Fruit fly (Drosophila melanogaster) whole organism, embryonic: ENCODE results near the gene rdog.

Source experiments
- CG10147 ChIP-seq: fragments of 200-800 bp; sonication (Bioruptor generic); optimal IDR thresholded peaks from 2 replicates; lab custom pipeline; 2019; ENCODE audit warnings: missing biosample characterization, mild to moderate bottlenecking, missing genetic modification characterization, moderate library complexity
- CG10274 ChIP-seq: fragments of 200-800 bp; sonication (Bioruptor generic); optimal IDR thresholded peaks from 3 replicates; lab custom pipeline; 2017; ENCODE audit warnings: missing biosample characterization, mild to moderate bottlenecking, missing genetic modification characterization
- CG10431 ChIP-seq: fragments of 200-800 bp; sonication (Bioruptor generic); optimal IDR thresholded peaks from 3 replicates; lab custom pipeline; 2018; ENCODE audit warnings: missing biosample characterization, mild to moderate bottlenecking, missing genetic modification characterization
- CG10543 ChIP-seq: fragments of 200-800 bp; sonication (Bioruptor generic); optimal IDR thresholded peaks from 3 replicates; lab custom pipeline; 2017; ENCODE audit warnings: missing biosample characterization, mild to moderate bottlenecking, missing genetic modification characterization, moderate library complexity
- CG10959 ChIP-seq: fragments of 200-800 bp; sonication (Bioruptor generic); IDR thresholded peaks from 2 replicates; pipeline ENCODE4 v1.3.6; 2022; ENCODE audit warnings: missing biosample characterization, missing genetic modification characterization
- CG12104 ChIP-seq: fragments of 200-800 bp; sonication (Bioruptor generic); optimal IDR thresholded peaks from 3 replicates; lab custom pipeline; 2016; ENCODE audit warnings: missing biosample characterization, missing genetic modification characterization
- CG14667 ChIP-seq: fragments of 200-800 bp; sonication (Bioruptor generic); IDR thresholded peaks from 2 replicates; pipeline ENCODE4 v1.3.6; 2022; ENCODE audit warnings: missing biosample characterization, missing genetic modification characterization
- CG1647 ChIP-seq: fragments of 200-800 bp; sonication (Bioruptor generic); optimal IDR thresholded peaks from 3 replicates; lab custom pipeline; 2016; ENCODE audit warnings: missing biosample characterization, missing genetic modification characterization
- CG17328 ChIP-seq: fragments of 200-800 bp; sonication (Bioruptor generic); IDR thresholded peaks from 2 replicates; pipeline ENCODE4 v1.3.6; 2022; ENCODE audit warnings: missing biosample characterization, missing genetic modification characterization
- CG17912 ChIP-seq: fragments of 200-800 bp; sonication (Bioruptor generic); optimal IDR thresholded peaks from 2 replicates; lab custom pipeline; 2018; ENCODE audit warnings: missing biosample characterization, mild to moderate bottlenecking, missing genetic modification characterization
- CG1792 ChIP-seq: fragments of 200-800 bp; sonication (Bioruptor generic); optimal IDR thresholded peaks from 2 replicates; lab custom pipeline; 2016; ENCODE audit warnings: missing biosample characterization, missing genetic modification characterization
- CG1832 ChIP-seq: fragments of 200-800 bp; sonication (Bioruptor generic); optimal IDR thresholded peaks from 2 replicates; lab custom pipeline; 2017; ENCODE audit warnings: missing biosample characterization, mild to moderate bottlenecking, missing genetic modification characterization, inconsistent platforms
- CG2116 ChIP-seq: fragments of 200-800 bp; sonication (Bioruptor generic); optimal IDR thresholded peaks from 3 replicates; lab custom pipeline; 2018; ENCODE audit warnings: missing biosample characterization, mild to moderate bottlenecking, missing genetic modification characterization
- CG30020 ChIP-seq: fragments of 200-800 bp; optimal IDR thresholded peaks from 2 replicates; lab custom pipeline; 2019; ENCODE audit warnings: missing biosample characterization, mild to moderate bottlenecking, missing genetic modification characterization, moderate library complexity
- CG3726 ChIP-seq: fragments of 200-800 bp; sonication (Bioruptor generic); IDR thresholded peaks from 3 replicates; pipeline ENCODE4, ENCODE4 v1.3.6; 2022; ENCODE audit warnings: missing biosample characterization, missing genetic modification characterization
- CG3847 ChIP-seq: fragments of 200-800 bp; sonication (Bioruptor generic); IDR thresholded peaks from 2 replicates; pipeline ENCODE4 v1.3.6; 2022; ENCODE audit warnings: missing biosample characterization, missing genetic modification characterization
- CG4820 ChIP-seq: fragments of 200-800 bp; sonication (Bioruptor generic); optimal IDR thresholded peaks from 3 replicates; lab custom pipeline; 2016; ENCODE audit warnings: missing biosample characterization, missing genetic modification characterization
- CG6791 ChIP-seq: fragments of 200-800 bp; sonication (Bioruptor generic); IDR thresholded peaks from 3 replicates; pipeline ENCODE4 v1.3.6; 2022; ENCODE audit warnings: missing biosample characterization, missing genetic modification characterization; ENCODE audit not compliant: partially characterized antibody
- CG7357 ChIP-seq: fragments of 200-800 bp; sonication (Bioruptor generic); IDR thresholded peaks from 3 replicates; pipeline ENCODE4 v1.3.6; 2022; ENCODE audit warnings: missing biosample characterization, missing genetic modification characterization
- CG8924 ChIP-seq: fragments of 200-800 bp; optimal IDR thresholded peaks from 3 replicates; lab custom pipeline; 2019; ENCODE audit warnings: missing biosample characterization, mild to moderate bottlenecking, missing genetic modification characterization, moderate library complexity
- CG9609 ChIP-seq: fragments of 200-800 bp; sonication (Bioruptor generic); optimal IDR thresholded peaks from 3 replicates; lab custom pipeline; 2016; ENCODE audit warnings: missing biosample characterization, missing genetic modification characterization
- CG9797 ChIP-seq: fragments of 200-800 bp; sonication (Bioruptor generic); optimal IDR thresholded peaks from 3 replicates; lab custom pipeline; 2018; ENCODE audit warnings: missing biosample characterization, mild to moderate bottlenecking, missing genetic modification characterization
- CHES-1-like ChIP-seq: fragments of 200-800 bp; sonication (Bioruptor generic); optimal IDR thresholded peaks from 2 replicates; lab custom pipeline; 2016; ENCODE audit warnings: missing biosample characterization, missing genetic modification characterization
- D19A ChIP-seq: fragments of 200-800 bp; optimal IDR thresholded peaks from 3 replicates; lab custom pipeline; 2019; ENCODE audit warnings: missing biosample characterization, mild to moderate bottlenecking, missing genetic modification characterization, moderate library complexity
- E2f1 ChIP-seq: fragments of 200-800 bp; sonication (Bioruptor generic); IDR thresholded peaks from 2 replicates; pipeline ENCODE4 v1.3.6; 2022; ENCODE audit warnings: missing biosample characterization, missing genetic modification characterization
- Eip74EF ChIP-seq, 2 experiments: fragments of 200-800 bp in 1 of 2; fragments of >200 bp in 1 of 2; sonication (Bioruptor generic) in 1 of 2; optimal IDR thresholded peaks; 2 replicates each; lab custom pipeline; 2017 to 2019; ENCODE audit warnings: missing biosample characterization in 2 of 2, missing genetic modification characterization in 2 of 2, mild to moderate bottlenecking in 1 of 2, moderate library complexity in 1 of 2
- Hmx ChIP-seq: fragments of 200-800 bp; sonication (Bioruptor generic); optimal IDR thresholded peaks from 2 replicates; lab custom pipeline; 2016; ENCODE audit warnings: missing biosample characterization, missing genetic modification characterization
- MTF-1 ChIP-seq: fragments of 200-800 bp; sonication (Bioruptor generic); optimal IDR thresholded peaks from 2 replicates; lab custom pipeline; 2018; ENCODE audit warnings: missing biosample characterization, mild to moderate bottlenecking, missing genetic modification characterization, borderline replicate concordance
- NK7.1 ChIP-seq: fragments of 200-800 bp; sonication (Bioruptor generic); optimal IDR thresholded peaks from 3 replicates; lab custom pipeline; 2016; ENCODE audit warnings: missing biosample characterization, missing genetic modification characterization
- Ssrp ChIP-seq: fragments of 200-800 bp; sonication (Bioruptor generic); optimal IDR thresholded peaks from 2 replicates; lab custom pipeline; 2018; ENCODE audit warnings: missing biosample characterization, mild to moderate bottlenecking, missing genetic modification characterization, moderate library complexity
- ash1 ChIP-seq: fragments of 200-800 bp; sonication (Bioruptor generic); optimal IDR thresholded peaks from 2 replicates; lab custom pipeline; 2018; ENCODE audit warnings: missing biosample characterization, mild to moderate bottlenecking, missing genetic modification characterization
- bigmax ChIP-seq: fragments of 200-800 bp; sonication (Bioruptor generic); optimal IDR thresholded peaks from 2 replicates; lab custom pipeline; 2018; ENCODE audit warnings: missing biosample characterization, mild to moderate bottlenecking, missing genetic modification characterization
- cato ChIP-seq: fragments of 200-800 bp; sonication (Bioruptor generic); optimal IDR thresholded peaks from 2 replicates; lab custom pipeline; 2016; ENCODE audit warnings: missing biosample characterization, missing genetic modification characterization, borderline replicate concordance
- chn ChIP-seq: fragments of 200-800 bp; sonication (Bioruptor generic); optimal IDR thresholded peaks from 2 replicates; lab custom pipeline; 2016; ENCODE audit warnings: missing biosample characterization, missing genetic modification characterization
- dmrt99B ChIP-seq: fragments of 200-800 bp; sonication (Bioruptor generic); optimal IDR thresholded peaks from 2 replicates; lab custom pipeline; 2018; ENCODE audit warnings: missing biosample characterization, mild to moderate bottlenecking, missing genetic modification characterization, moderate library complexity
- gcm2 ChIP-seq: fragments of 200-800 bp; sonication (Bioruptor generic); optimal IDR thresholded peaks from 2 replicates; lab custom pipeline; 2016; ENCODE audit warnings: missing biosample characterization, missing genetic modification characterization
- jumu ChIP-seq: fragments of 200-800 bp; sonication (Bioruptor generic); optimal IDR thresholded peaks from 3 replicates; lab custom pipeline; 2016; ENCODE audit warnings: missing biosample characterization, missing genetic modification characterization
- mirr ChIP-seq: fragments of 200-800 bp; sonication (Bioruptor generic); optimal IDR thresholded peaks from 3 replicates; lab custom pipeline; 2018; ENCODE audit warnings: missing biosample characterization, mild to moderate bottlenecking, missing genetic modification characterization
- nerfin-1 ChIP-seq: fragments of 200-800 bp; sonication (Bioruptor generic); optimal IDR thresholded peaks from 3 replicates; lab custom pipeline; 2019; ENCODE audit warnings: missing biosample characterization, mild to moderate bottlenecking, missing genetic modification characterization, moderate library complexity
- oc ChIP-seq: fragments of 200-800 bp; sonication (Bioruptor generic); optimal IDR thresholded peaks from 2 replicates; lab custom pipeline; 2018; ENCODE audit warnings: missing biosample characterization, mild to moderate bottlenecking, missing genetic modification characterization, moderate library complexity
- pan ChIP-seq, 4 experiments: fragments of >200 bp in 3 of 4; fragments of 200-800 bp in 1 of 4; sonication (Bioruptor generic) in 1 of 4; optimal IDR thresholded peaks in 3 of 4; IDR thresholded peaks in 1 of 4; 2 replicates each; pipeline versions ENCODE4 v1.3.6 to Lab custom; 2017 to 2022; ENCODE audit warnings: missing biosample characterization in 2 of 4, missing genetic modification characterization in 2 of 4, mixed read lengths in 1 of 4
- pnt ChIP-seq: fragments of 200-800 bp; sonication (Bioruptor generic); optimal IDR thresholded peaks from 3 replicates; lab custom pipeline; 2016; ENCODE audit warnings: missing biosample characterization, missing genetic modification characterization
- pum ChIP-seq: fragments of 200-800 bp; sonication (Bioruptor generic); optimal IDR thresholded peaks from 2 replicates; lab custom pipeline; 2016; ENCODE audit warnings: missing biosample characterization, missing genetic modification characterization
- schlank ChIP-seq: fragments of 200-800 bp; sonication (Bioruptor generic); optimal IDR thresholded peaks from 2 replicates; lab custom pipeline; 2018; ENCODE audit warnings: missing biosample characterization, mild to moderate bottlenecking, missing genetic modification characterization
- scrt ChIP-seq: fragments of 200-800 bp; sonication (Bioruptor generic); optimal IDR thresholded peaks from 2 replicates; lab custom pipeline; 2018; ENCODE audit warnings: missing biosample characterization, mild to moderate bottlenecking, missing genetic modification characterization, moderate library complexity
- sr ChIP-seq: fragments of 200-800 bp; sonication (Bioruptor generic); IDR thresholded peaks from 3 replicates; pipeline ENCODE4 v1.3.6; 2022; ENCODE audit warnings: missing biosample characterization, missing genetic modification characterization
- tap ChIP-seq: fragments of 200-800 bp; optimal IDR thresholded peaks from 3 replicates; lab custom pipeline; 2019; ENCODE audit warnings: missing biosample characterization, mild to moderate bottlenecking, missing genetic modification characterization, moderate library complexity
- toy ChIP-seq: fragments of 200-800 bp; sonication (Bioruptor generic); IDR thresholded peaks from 2 replicates; pipeline ENCODE4 v1.3.6; 2022; ENCODE audit warnings: missing biosample characterization, missing genetic modification characterization

rdog gene

DNA sequence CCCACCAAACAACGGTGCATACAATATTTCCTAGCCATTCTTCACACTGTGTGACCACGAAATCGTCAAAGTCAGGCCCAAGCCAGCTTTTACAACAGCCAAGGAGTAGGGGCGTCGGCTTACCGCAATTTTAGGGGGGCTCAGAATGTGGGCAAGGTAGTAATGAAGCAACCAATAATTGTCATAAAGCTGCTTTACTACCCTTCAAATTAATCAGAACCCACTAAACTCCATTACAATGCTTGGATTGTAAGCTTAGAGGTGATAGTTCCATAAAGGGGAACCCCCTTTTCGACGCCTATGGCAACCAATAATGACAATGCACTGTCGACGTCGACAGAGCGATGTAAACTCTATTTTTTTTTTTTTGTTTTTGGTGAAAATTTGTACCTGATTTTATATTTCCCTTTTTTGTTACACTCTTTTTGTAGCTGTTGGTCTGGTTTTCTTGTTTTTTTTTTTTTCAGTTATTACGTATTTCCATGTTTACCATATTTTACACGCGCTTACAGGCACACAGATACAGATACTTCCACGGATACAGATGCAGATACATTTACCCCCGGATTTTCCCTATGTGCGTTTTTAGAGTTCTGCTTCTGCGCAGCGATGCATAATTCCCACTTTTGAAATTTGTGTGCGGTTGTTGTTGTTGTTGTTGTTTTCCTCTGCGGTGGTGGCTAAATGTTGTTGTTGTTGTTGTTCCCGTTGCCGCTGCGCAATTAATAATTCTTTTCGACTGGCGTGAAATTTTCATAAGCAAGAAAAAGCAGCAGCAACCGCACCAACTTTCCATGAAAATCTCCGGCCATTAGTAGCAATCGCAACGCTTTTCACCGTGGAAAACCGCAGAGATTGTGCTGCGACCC is 46.9 kb downstream of the rdog start (continued):
- TF ChIP-seq pum (GFP tag; lab: Kevin White, UChicago) (peak; percentile 80), CG1832 (GFP tag; lab: Kevin White, UChicago) (no peak), NK7.1 (GFP tag; lab: Kevin White, UChicago) (no peak), Hmx (GFP tag; lab: Kevin White, UChicago) (no peak), CG10274 (GFP tag; lab: Kevin White, UChicago) (peak; percentile 13), D19A (peak; percentile 71), CG6791 (GFP tag; lab: Robert Waterston, UW) (no peak), CG30020 (tag; lab: Kevin White, UChicago) (peak; percentile 1), bigmax (GFP tag; lab: Kevin White, UChicago) (no peak), CG14667 (GFP tag; lab: Robert Waterston, UW) (peak; percentile 54), gcm2 (GFP tag; lab: Kevin White, UChicago) (peak; percentile 33), CG17328 (GFP tag; lab: Robert Waterston, UW) (peak; percentile 77), dmrt99B (tag; lab: Kevin White, UChicago) (peak; percentile 88), chn (GFP tag; lab: Kevin White, UChicago) (peak; percentile 73), jumu (GFP tag; lab: Kevin White, UChicago) (peak; percentile 74), pan (optimal IDR thresholded peaks at IDR 0.05; lab: Kevin White, UChicago) (no peak), pan (GFP tag; optimal IDR thresholded peaks at IDR 0.05 in 1 of 2, IDR thresholded peaks at IDR 0.05 in 1 of 2) (peak in 1 of 2 experiments; percentile 71), CG1647 (peak; percentile 53), CG12104 (peak; percentile 46), toy (GFP tag; lab: Robert Waterston, UW) (no peak), CG10431 (GFP tag; lab: Kevin White, UChicago) (peak; percentile 29), sr (GFP tag; lab: Robert Waterston, UW) (peak; percentile 20; the same call in 1 of the 3 replicates), CG2116 (GFP tag; lab: Kevin White, UChicago) (peak; percentile 29), CHES-1-like (GFP tag; lab: Kevin White, UChicago) (peak; percentile 42), CG7357 (GFP tag; lab: Robert Waterston, UW) (peak; percentile 64; the same call in 2 of the 3 replicates), CG10543 (GFP tag; lab: Kevin White, UChicago) (no peak), CG1792 (GFP tag; lab: Kevin White, UChicago) (peak; percentile 45), CG8924 (tag; lab: Kevin White, UChicago) (peak; percentile 77), CG9797 (GFP tag; lab: Kevin White, UChicago) (no peak), oc (tag; lab: Kevin White, UChicago) (peak; percentile 86), CG3726 (GFP tag; lab: Robert Waterston, UW) (peak; percentile 72; the same call in 1 of the 3 replicates), scrt (GFP tag; lab: Kevin White, UChicago) (peak; percentile 35), Ssrp (tag; lab: Kevin White, UChicago) (peak; percentile 84), cato (GFP tag; lab: Kevin White, UChicago) (peak; percentile 65), CG10959 (peak; percentile 66), schlank (tag; lab: Kevin White, UChicago) (no peak), CG9609 (peak; percentile 72), Eip74EF (GFP tag; optimal IDR thresholded peaks at IDR 0.05; lab: Kevin White, UChicago) (peak in 1 of 2 experiments; percentile 78), pnt (GFP tag; lab: Kevin White, UChicago) (peak; percentile 64), CG3847 (GFP tag; lab: Robert Waterston, UW) (peak; percentile 65), ash1 (no peak), CG10147 (GFP tag; lab: Kevin White, UChicago) (no peak), CG17912 (GFP tag; lab: Kevin White, UChicago) (no peak), mirr (GFP tag; lab: Kevin White, UChicago) (no peak), CG4820 (GFP tag; lab: Kevin White, UChicago) (peak; percentile 83), MTF-1 (GFP tag; lab: Kevin White, UChicago) (no peak), tap (tag; lab: Kevin White, UChicago) (peak; percentile 74), nerfin-1 (tag; lab: Kevin White, UChicago) (peak; percentile 72), E2f1 (GFP tag; lab: Robert Waterston, UW) (peak; percentile 77)
